Fruit fly (Drosophila melanogaster) Kc167 (cell line): ENCODE data around the gene CG18749.

Source experiments
- Sin3A ChIP-seq: fragments of >200 bp; optimal IDR thresholded peaks from 2 replicates; lab custom pipeline; 2018; ENCODE audit warnings: missing external identifiers
- h ChIP-seq: fragments of >200 bp; optimal IDR thresholded peaks from 3 replicates; lab custom pipeline; 2018; ENCODE audit warnings: missing external identifiers
- insv ChIP-seq: fragments of >200 bp; optimal IDR thresholded peaks from 3 replicates; lab custom pipeline; 2018; ENCODE audit warnings: missing external identifiers
- psq ChIP-seq: fragments of >200 bp; optimal IDR thresholded peaks from 2 replicates; lab custom pipeline; 2017; ENCODE audit warnings: missing external identifiers
- ttk ChIP-seq: sonication (Bioruptor generic); optimal IDR thresholded peaks from 2 replicates; lab custom pipeline; 2017; ENCODE audit warnings: missing external identifiers

DNA sequence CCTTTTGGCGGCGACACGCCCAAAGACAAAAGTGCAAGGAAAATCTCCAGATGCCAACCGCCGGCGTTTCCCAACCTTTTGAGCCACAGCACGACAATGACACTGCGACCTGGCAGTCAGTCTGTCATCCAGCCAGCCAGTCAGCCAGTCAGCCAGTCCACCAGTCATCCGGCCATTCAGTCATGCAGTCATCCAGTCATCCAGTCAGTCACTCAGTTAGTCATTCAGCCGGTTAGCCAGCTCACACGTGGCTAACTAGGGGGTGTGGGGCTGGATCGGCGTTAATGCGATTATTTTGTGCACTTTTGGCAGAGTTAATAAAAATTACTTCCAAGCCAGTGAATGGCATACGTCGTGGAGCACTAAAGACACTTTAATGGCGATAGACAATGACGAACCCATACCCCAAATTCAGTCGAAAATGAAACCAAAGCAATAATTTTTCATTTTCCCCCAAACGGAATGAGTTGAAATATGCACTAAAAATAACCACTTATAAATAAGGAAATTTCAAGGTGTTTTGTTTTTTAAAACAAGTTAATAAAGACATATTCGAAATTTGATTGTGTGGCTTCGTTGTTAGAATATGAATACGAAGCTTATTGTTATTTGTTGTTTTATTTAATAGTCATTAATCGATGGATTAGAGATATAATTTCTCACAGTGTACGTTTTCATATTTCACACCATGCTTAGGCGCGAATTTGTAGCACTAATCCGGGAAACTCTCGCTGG, 19.0 kb upstream of the CG18749 start:
- no peak for TF ChIP-seq Sin3A (lab: Kevin White, UChicago)
- TF ChIP-seq insv (lab: Kevin White, UChicago), result no peak
- TF ChIP-seq psq, result no peak
- no peak for TF ChIP-seq h (lab: Kevin White, UChicago)
- no peak for TF ChIP-seq ttk (lab: Kevin White, UChicago)
